Fruit fly (Drosophila melanogaster) whole organism, embryonic: ENCODE results near the gene CG14269.
A peak's percentile ranks its signal among the peaks of the same experiment; 100 is the strongest.

Source experiments
- ATbp ChIP-seq: fragments of 200-800 bp; sonication (Bioruptor generic); optimal IDR thresholded peaks from 2 replicates; lab custom pipeline; 2017; ENCODE audit warnings: missing biosample characterization, mild to moderate bottlenecking, missing genetic modification characterization, missing genetic modification reagents
- CG10147 ChIP-seq: fragments of 200-800 bp; sonication (Bioruptor generic); optimal IDR thresholded peaks from 2 replicates; lab custom pipeline; 2019; ENCODE audit warnings: missing biosample characterization, mild to moderate bottlenecking, missing genetic modification characterization, moderate library complexity
- CG10654 ChIP-seq: fragments of 200-800 bp; sonication (Bioruptor generic); optimal IDR thresholded peaks from 2 replicates; lab custom pipeline; 2016; ENCODE audit warnings: missing biosample characterization, missing genetic modification characterization
- CG14441 ChIP-seq: fragments of 200-800 bp; sonication (Bioruptor generic); IDR thresholded peaks from 2 replicates; pipeline ENCODE4 v1.3.6; 2022; ENCODE audit warnings: missing biosample characterization, missing genetic modification characterization
- CG34376 ChIP-seq: fragments of 200-800 bp; sonication (Bioruptor generic); optimal IDR thresholded peaks from 2 replicates; lab custom pipeline; 2018; ENCODE audit warnings: missing biosample characterization, mild to moderate bottlenecking, missing genetic modification characterization
- CG3726 ChIP-seq: fragments of 200-800 bp; sonication (Bioruptor generic); IDR thresholded peaks from 3 replicates; pipeline ENCODE4, ENCODE4 v1.3.6; 2022; ENCODE audit warnings: missing biosample characterization, missing genetic modification characterization
- CG3995 ChIP-seq: fragments of 200-800 bp; sonication (Bioruptor generic); optimal IDR thresholded peaks from 3 replicates; lab custom pipeline; 2016; ENCODE audit warnings: missing biosample characterization, missing genetic modification characterization
- CG4404 ChIP-seq: fragments of 200-800 bp; sonication (Bioruptor generic); IDR thresholded peaks from 2 replicates; pipeline ENCODE4 v1.3.6; 2022; ENCODE audit warnings: missing biosample characterization, missing genetic modification characterization
- CG7963 ChIP-seq: fragments of 200-800 bp; sonication (Bioruptor generic); IDR thresholded peaks from 3 replicates; pipeline ENCODE4 v1.3.6; 2022; ENCODE audit warnings: missing biosample characterization, missing genetic modification characterization; ENCODE audit not compliant: partially characterized antibody
- CG9727 ChIP-seq: fragments of 200-800 bp; sonication (Bioruptor generic); optimal IDR thresholded peaks from 3 replicates; lab custom pipeline; 2017; ENCODE audit warnings: missing biosample characterization, mild to moderate bottlenecking, missing genetic modification characterization
- CG9932 ChIP-seq: fragments of 200-800 bp; sonication (Bioruptor generic); IDR thresholded peaks from 2 replicates; pipeline ENCODE4 v1.3.6; 2022; ENCODE audit warnings: missing biosample characterization, missing genetic modification characterization
- E2f2 ChIP-seq: fragments of 200-800 bp; sonication (Bioruptor generic); IDR thresholded peaks from 2 replicates; pipeline ENCODE4 v1.3.6; 2022; ENCODE audit warnings: missing biosample characterization, missing genetic modification characterization
- ERR ChIP-seq: fragments of 200-800 bp; sonication (Bioruptor generic); optimal IDR thresholded peaks from 2 replicates; lab custom pipeline; 2016; ENCODE audit warnings: missing biosample characterization, missing genetic modification characterization
- Ets97D ChIP-seq: fragments of 200-800 bp; sonication (Bioruptor generic); optimal IDR thresholded peaks from 3 replicates; lab custom pipeline; 2016; ENCODE audit warnings: missing biosample characterization, missing genetic modification characterization
- GATAe ChIP-seq: fragments of 200-800 bp; sonication (Bioruptor generic); conservative IDR thresholded peaks from 2 replicates; pipeline ENCODE4 v1.3.6; 2022; ENCODE audit warnings: missing biosample characterization, missing genetic modification characterization
- HHEX ChIP-seq: fragments of 200-800 bp; sonication (Bioruptor generic); optimal IDR thresholded peaks from 3 replicates; lab custom pipeline; 2017; ENCODE audit warnings: missing biosample characterization, mild to moderate bottlenecking, missing genetic modification characterization, missing genetic modification reagents
- Hr39 ChIP-seq: fragments of >200 bp; optimal IDR thresholded peaks from 2 replicates; lab custom pipeline; 2017
- Hr51 ChIP-seq, 2 experiments: fragments of 200-800 bp; sonication (Bioruptor generic); optimal IDR thresholded peaks; 2 replicates in 1 of 2; 3 replicates in 1 of 2; lab custom pipeline; 2016 to 2018; ENCODE audit warnings: missing biosample characterization in 2 of 2, missing genetic modification characterization in 2 of 2, mild to moderate bottlenecking in 1 of 2, moderate library complexity in 1 of 2
- Hr78 ChIP-seq, 2 experiments: fragments of 200-800 bp in 1 of 2; fragments of >200 bp in 1 of 2; sonication (Bioruptor generic) in 1 of 2; optimal IDR thresholded peaks; 2 replicates each; lab custom pipeline; 2017 to 2019; ENCODE audit warnings: missing biosample characterization in 2 of 2, missing genetic modification characterization in 2 of 2, mild to moderate bottlenecking in 1 of 2, moderate library complexity in 1 of 2
- MESR4 ChIP-seq: fragments of 200-800 bp; sonication (Bioruptor generic); optimal IDR thresholded peaks from 2 replicates; lab custom pipeline; 2018; ENCODE audit warnings: missing biosample characterization, mild to moderate bottlenecking, missing genetic modification characterization, moderate library complexity
- Mad ChIP-seq: fragments of 200-800 bp; sonication (Bioruptor generic); optimal IDR thresholded peaks from 2 replicates; lab custom pipeline; 2016; ENCODE audit warnings: missing biosample characterization, missing genetic modification characterization
- Oli ChIP-seq: fragments of 200-800 bp; sonication (Bioruptor generic); optimal IDR thresholded peaks from 2 replicates; lab custom pipeline; 2018; ENCODE audit warnings: missing biosample characterization, mild to moderate bottlenecking, missing genetic modification characterization, moderate library complexity
- PHDP ChIP-seq: fragments of 200-800 bp; sonication (Bioruptor generic); optimal IDR thresholded peaks from 3 replicates; lab custom pipeline; 2018; ENCODE audit warnings: missing biosample characterization, mild to moderate bottlenecking, missing genetic modification characterization, moderate library complexity
- Pdp1 ChIP-seq, 2 experiments: fragments of 200-800 bp; sonication (Bioruptor generic); optimal IDR thresholded peaks; 3 replicates each; lab custom pipeline; 2016; ENCODE audit warnings: missing biosample characterization in 2 of 2, missing genetic modification characterization in 2 of 2, mild to moderate bottlenecking in 1 of 2, moderate library complexity in 1 of 2
- Ssrp ChIP-seq: fragments of 200-800 bp; sonication (Bioruptor generic); optimal IDR thresholded peaks from 2 replicates; lab custom pipeline; 2018; ENCODE audit warnings: missing biosample characterization, mild to moderate bottlenecking, missing genetic modification characterization, moderate library complexity
- ash1 ChIP-seq: fragments of 200-800 bp; sonication (Bioruptor generic); optimal IDR thresholded peaks from 2 replicates; lab custom pipeline; 2018; ENCODE audit warnings: missing biosample characterization, mild to moderate bottlenecking, missing genetic modification characterization
- az2 ChIP-seq: fragments of 200-800 bp; sonication (Bioruptor generic); optimal IDR thresholded peaks from 3 replicates; lab custom pipeline; 2016; ENCODE audit warnings: missing biosample characterization, missing genetic modification characterization
- bsh ChIP-seq, 2 experiments: fragments of 200-800 bp; sonication (Bioruptor generic); optimal IDR thresholded peaks; 2 replicates each; lab custom pipeline; 2017 to 2018; ENCODE audit warnings: mild to moderate bottlenecking in 2 of 2, missing biosample characterization in 2 of 2, missing genetic modification characterization in 2 of 2, moderate library complexity in 1 of 2
- cwo ChIP-seq: fragments of 200-800 bp; sonication (Bioruptor generic); optimal IDR thresholded peaks from 3 replicates; lab custom pipeline; 2017; ENCODE audit warnings: missing biosample characterization, missing genetic modification characterization, mild to moderate bottlenecking, moderate library complexity, missing genetic modification reagents
- dan ChIP-seq: fragments of 200-800 bp; sonication (Bioruptor generic); IDR thresholded peaks from 2 replicates; pipeline ENCODE4 v1.3.6; 2022; ENCODE audit warnings: missing biosample characterization, missing genetic modification characterization
- fd96Cb ChIP-seq: fragments of 200-800 bp; sonication (Bioruptor generic); optimal IDR thresholded peaks from 2 replicates; lab custom pipeline; 2018; ENCODE audit warnings: missing biosample characterization, mild to moderate bottlenecking, missing genetic modification characterization, moderate library complexity
- fru ChIP-seq: fragments of >200 bp; optimal IDR thresholded peaks from 2 replicates; lab custom pipeline; 2017
- gt ChIP-seq: fragments of 200-800 bp; sonication (Bioruptor generic); IDR thresholded peaks from 2 replicates; pipeline ENCODE4 v1.3.6; 2022; ENCODE audit warnings: missing biosample characterization, missing genetic modification characterization
- ind ChIP-seq: fragments of 200-800 bp; sonication (Bioruptor generic); optimal IDR thresholded peaks from 3 replicates; lab custom pipeline; 2016; ENCODE audit warnings: missing biosample characterization, missing genetic modification characterization
- klu ChIP-seq: fragments of 200-800 bp; sonication (Bioruptor generic); IDR thresholded peaks from 2 replicates; pipeline ENCODE4 v1.3.6; 2022; ENCODE audit warnings: missing biosample characterization, missing genetic modification characterization
- lilli ChIP-seq: fragments of 200-800 bp; sonication (Bioruptor generic); optimal IDR thresholded peaks from 3 replicates; lab custom pipeline; 2016; ENCODE audit warnings: missing biosample characterization, missing genetic modification characterization
- luna ChIP-seq: fragments of 200-800 bp; sonication (Bioruptor generic); optimal IDR thresholded peaks from 2 replicates; lab custom pipeline; 2016; ENCODE audit warnings: missing biosample characterization, missing genetic modification characterization
- mam ChIP-seq: fragments of 200-800 bp; sonication (Bioruptor generic); optimal IDR thresholded peaks from 3 replicates; lab custom pipeline; 2016; ENCODE audit warnings: missing biosample characterization, missing genetic modification characterization
- nau ChIP-seq: fragments of 200-800 bp; sonication (Bioruptor generic); optimal IDR thresholded peaks from 3 replicates; lab custom pipeline; 2017; ENCODE audit warnings: missing biosample characterization, mild to moderate bottlenecking, missing genetic modification characterization, missing genetic modification reagents
- nerfin-2 ChIP-seq: fragments of 200-800 bp; sonication (Bioruptor generic); IDR thresholded peaks from 2 replicates; pipeline ENCODE4 v1.3.6; 2022; ENCODE audit warnings: missing biosample characterization, missing genetic modification characterization; ENCODE audit not compliant: partially characterized antibody
- pnt ChIP-seq: fragments of 200-800 bp; sonication (Bioruptor generic); optimal IDR thresholded peaks from 3 replicates; lab custom pipeline; 2016; ENCODE audit warnings: missing biosample characterization, missing genetic modification characterization
- sim ChIP-seq: fragments of 200-800 bp; sonication (Bioruptor generic); IDR thresholded peaks from 2 replicates; pipeline ENCODE4 v1.3.6; 2022; ENCODE audit warnings: missing biosample characterization, missing genetic modification characterization
- sima ChIP-seq: fragments of 200-800 bp; sonication (Bioruptor generic); optimal IDR thresholded peaks from 2 replicates; lab custom pipeline; 2016; ENCODE audit warnings: missing biosample characterization, missing genetic modification characterization
- stc ChIP-seq: fragments of 200-800 bp; sonication (Bioruptor generic); IDR thresholded peaks from 2 replicates; pipeline ENCODE4 v1.3.6; 2022; ENCODE audit warnings: missing biosample characterization, missing genetic modification characterization
- tio ChIP-seq: fragments of 200-800 bp; sonication (Bioruptor generic); optimal IDR thresholded peaks from 2 replicates; lab custom pipeline; 2017; ENCODE audit warnings: missing biosample characterization, missing genetic modification characterization, inconsistent platforms
- tx ChIP-seq: fragments of 200-800 bp; sonication (Bioruptor generic); optimal IDR thresholded peaks from 2 replicates; lab custom pipeline; 2016; ENCODE audit warnings: missing biosample characterization, missing genetic modification characterization
- vnd ChIP-seq: fragments of 200-800 bp; sonication (Bioruptor generic); IDR thresholded peaks from 3 replicates; pipeline ENCODE4 v1.3.6; 2022; ENCODE audit warnings: missing biosample characterization, missing genetic modification characterization; ENCODE audit not compliant: partially characterized antibody
- z ChIP-seq: fragments of 200-800 bp; sonication (Bioruptor generic); IDR thresholded peaks from 3 replicates; pipeline ENCODE4 v1.3.6; 2022; ENCODE audit warnings: missing biosample characterization, missing genetic modification characterization
- zen ChIP-seq: fragments of 200-800 bp; sonication (Bioruptor generic); optimal IDR thresholded peaks from 3 replicates; lab custom pipeline; 2018; ENCODE audit warnings: missing biosample characterization, mild to moderate bottlenecking, missing genetic modification characterization, moderate library complexity
- zf30C ChIP-seq: fragments of 200-800 bp; sonication (Bioruptor generic); optimal IDR thresholded peaks from 3 replicates; lab custom pipeline; 2018; ENCODE audit warnings: missing biosample characterization, mild to moderate bottlenecking, missing genetic modification characterization

CG14269 gene

dm6 chrX:3476009-3476408 is 40.4 kb upstream of the CG14269 start (continued):
- 0 out of 3 replicates have a peak, but pooled peaks have one; percentile 7 for TF ChIP-seq CG3726
- no peak for TF ChIP-seq nau (GFP tag; lab: Kevin White, UChicago)
- peak; percentile 40 for TF ChIP-seq Oli (tag; lab: Kevin White, UChicago)
- TF ChIP-seq PHDP (tag; lab: Kevin White, UChicago) = peak; percentile 27
- TF ChIP-seq lilli (GFP tag; lab: Kevin White, UChicago) = peak; percentile 28
- TF ChIP-seq CG10147 (GFP tag; lab: Kevin White, UChicago) = no peak
- TF ChIP-seq Hr39 = no peak
- peak; percentile 58 for TF ChIP-seq tio
- peak; percentile 33 for TF ChIP-seq CG10654 (GFP tag; lab: Kevin White, UChicago)
- TF ChIP-seq E2f2 (GFP tag; lab: Robert Waterston, UW) = peak; percentile 26; the same call in 1 of the 2 replicates
- peak; percentile 50 for TF ChIP-seq CG9727 (GFP tag; lab: Kevin White, UChicago)
- 0 out of 2 replicates have a peak, but pooled peaks have one; percentile 9 for TF ChIP-seq klu (GFP tag; lab: Robert Waterston, UW)
- peak; percentile 8 for TF ChIP-seq Ets97D (GFP tag; lab: Kevin White, UChicago)
- peak; percentile 15; the same call in 1 of the 2 replicates for TF ChIP-seq CG9932 (GFP tag; lab: Robert Waterston, UW)
- TF ChIP-seq stc (GFP tag; lab: Robert Waterston, UW) = 0 out of 2 replicates have a peak, but pooled peaks have one; percentile 9
- TF ChIP-seq dan (GFP tag; lab: Robert Waterston, UW) = no peak
- no peak for TF ChIP-seq luna (GFP tag; lab: Kevin White, UChicago)
- TF ChIP-seq zf30C (GFP tag; lab: Kevin White, UChicago) = no peak
- no peak for TF ChIP-seq ERR (GFP tag; lab: Kevin White, UChicago)
- peak; percentile 21 for TF ChIP-seq ATbp (GFP tag; lab: Kevin White, UChicago)
- TF ChIP-seq az2 = peak; percentile 56
- TF ChIP-seq vnd (GFP tag; lab: Robert Waterston, UW) = no peak
- TF ChIP-seq CG4404 (GFP tag; lab: Robert Waterston, UW) = no peak
- peak; percentile 55 for TF ChIP-seq fd96Cb
- TF ChIP-seq CG7963 (GFP tag; lab: Robert Waterston, UW) = no peak
- peak; percentile 33; the same call in 1 of the 2 replicates for TF ChIP-seq CG14441 (GFP tag; lab: Robert Waterston, UW)
- TF ChIP-seq HHEX (GFP tag; lab: Kevin White, UChicago) = peak; percentile 8
- no peak for TF ChIP-seq Hr78 (GFP tag; optimal IDR thresholded peaks at IDR 0.05; lab: Kevin White, UChicago)
- no peak for TF ChIP-seq cwo (GFP tag; lab: Kevin White, UChicago)
- TF ChIP-seq Hr51 (GFP tag; optimal IDR thresholded peaks at IDR 0.05; lab: Kevin White, UChicago) = peak in 1 of 2 experiments; percentile 59
- TF ChIP-seq Ssrp (tag; lab: Kevin White, UChicago) = peak; percentile 52
- no peak for TF ChIP-seq Mad (GFP tag; lab: Kevin White, UChicago)
- no peak for TF ChIP-seq fru (lab: Kevin White, UChicago)
- TF ChIP-seq sim (GFP tag; lab: Robert Waterston, UW) = 0 out of 2 replicates have a peak, but pooled peaks have one; percentile 34
- TF ChIP-seq Pdp1 (GFP tag; optimal IDR thresholded peaks at IDR 0.05; lab: Kevin White, UChicago) = peak; percentile 18 to 36
- TF ChIP-seq gt (GFP tag; lab: Robert Waterston, UW) = 0 out of 2 replicates have a peak, but pooled peaks have one; percentile 20
- TF ChIP-seq tx (GFP tag; lab: Kevin White, UChicago) = no peak
- no peak for TF ChIP-seq z (GFP tag; lab: Robert Waterston, UW)
- no peak for TF ChIP-seq CG3995
- TF ChIP-seq pnt (GFP tag; lab: Kevin White, UChicago) = no peak
- peak; percentile 7 for TF ChIP-seq mam (GFP tag; lab: Kevin White, UChicago)
- no peak for TF ChIP-seq GATAe (GFP tag; lab: Robert Waterston, UW)
- peak in 1 of 2 experiments; percentile 60 for TF ChIP-seq bsh (GFP tag; optimal IDR thresholded peaks at IDR 0.05; lab: Kevin White, UChicago)
- TF ChIP-seq CG34376 (GFP tag; lab: Kevin White, UChicago) = no peak
- TF ChIP-seq MESR4 (GFP tag; lab: Kevin White, UChicago) = no peak
- no peak for TF ChIP-seq ash1 (GFP tag; lab: Kevin White, UChicago)
- peak; percentile 6 for TF ChIP-seq ind
- TF ChIP-seq zen (tag; lab: Kevin White, UChicago) = peak; percentile 63
- no peak for TF ChIP-seq sima (GFP tag; lab: Kevin White, UChicago)
- no peak for TF ChIP-seq nerfin-2 (GFP tag; lab: Robert Waterston, UW)
